Worm (Caenorhabditis elegans) whole organism, mixed stage, embryonic: ENCODE measurements around the gene F47D12.7.

Experiments
- M03D4.4 ChIP-seq: sonication (generic microtip); optimal IDR thresholded peaks from 2 replicates; lab custom pipeline; 2017; ENCODE audit warnings: mild to moderate bottlenecking, missing genetic modification characterization, missing compliant biosample characterization
- blmp-1 ChIP-seq: fragments of 150-350 bp; optimal IDR thresholded peaks from 2 replicates; lab custom pipeline; 2014; ENCODE audit warnings: missing biosample characterization, missing genetic modification characterization
- ceh-39 ChIP-seq: fragments of 150-350 bp; optimal IDR thresholded peaks from 2 replicates; lab custom pipeline; 2014; ENCODE audit warnings: missing biosample characterization, missing genetic modification characterization
- ceh-43 ChIP-seq: fragments of 200-800 bp; sonication (Bioruptor generic); optimal IDR thresholded peaks from 2 replicates; lab custom pipeline; 2018; ENCODE audit warnings: mild to moderate bottlenecking, missing genetic modification characterization, moderate library complexity, missing compliant biosample characterization
- ceh-83 ChIP-seq: fragments of 200-800 bp; sonication (Bioruptor generic); optimal IDR thresholded peaks from 2 replicates; lab custom pipeline; 2018; ENCODE audit warnings: mild to moderate bottlenecking, missing genetic modification characterization, missing compliant biosample characterization
- ces-1 ChIP-seq: fragments of 150-350 bp; optimal IDR thresholded peaks from 2 replicates; lab custom pipeline; 2014; ENCODE audit warnings: missing biosample characterization, missing genetic modification reagents, missing genetic modification characterization
- cnd-1 ChIP-seq: fragments of 200-800 bp; sonication (Bioruptor generic); optimal IDR thresholded peaks from 2 replicates; lab custom pipeline; 2018; ENCODE audit warnings: mild to moderate bottlenecking, missing genetic modification characterization, missing compliant biosample characterization
- drap-1 ChIP-seq: fragments of 200-800 bp; sonication (Bioruptor generic); optimal IDR thresholded peaks from 3 replicates; lab custom pipeline; 2018; ENCODE audit warnings: mild to moderate bottlenecking, missing genetic modification characterization, missing compliant biosample characterization
- elt-1 ChIP-seq: sonication (generic microtip); optimal IDR thresholded peaks from 2 replicates; lab custom pipeline; 2017; ENCODE audit warnings: missing genetic modification characterization, mild to moderate bottlenecking, missing compliant biosample characterization, antibody characterized with exemption, moderate library complexity, borderline replicate concordance; ENCODE audit not compliant: insufficient read depth
- flh-1 ChIP-seq: fragments of 200-800 bp; sonication (Bioruptor generic); optimal IDR thresholded peaks from 2 replicates; lab custom pipeline; 2018; ENCODE audit warnings: mild to moderate bottlenecking, missing genetic modification characterization, moderate library complexity, missing compliant biosample characterization
- ham-2 ChIP-seq: fragments of 200-800 bp; sonication (Bioruptor generic); optimal IDR thresholded peaks from 2 replicates; lab custom pipeline; 2018; ENCODE audit warnings: mild to moderate bottlenecking, missing genetic modification characterization, missing compliant biosample characterization
- hlh-1 ChIP-seq: fragments of 150-350 bp; optimal IDR thresholded peaks from 2 replicates; lab custom pipeline; 2014; ENCODE audit warnings: missing biosample characterization, missing genetic modification reagents, missing genetic modification characterization
- lin-13 ChIP-seq: fragments of 150-350 bp; optimal IDR thresholded peaks from 2 replicates; lab custom pipeline; 2014; ENCODE audit warnings: missing biosample characterization, missing genetic modification characterization
- lin-32 ChIP-seq: fragments of 200-800 bp; sonication (Bioruptor generic); optimal IDR thresholded peaks from 2 replicates; lab custom pipeline; 2018; ENCODE audit warnings: mild to moderate bottlenecking, missing genetic modification characterization, missing compliant biosample characterization
- mep-1 ChIP-seq: fragments of 150-350 bp; optimal IDR thresholded peaks from 2 replicates; lab custom pipeline; 2017; ENCODE audit warnings: missing biosample characterization, missing genetic modification reagents, missing genetic modification characterization, inconsistent platforms
- mls-2 ChIP-seq: sonication (generic microtip); optimal IDR thresholded peaks from 2 replicates; lab custom pipeline; 2016; ENCODE audit warnings: mild to moderate bottlenecking, missing genetic modification characterization, moderate library complexity, missing compliant biosample characterization
- nhr-2 ChIP-seq: fragments of 150-350 bp; optimal IDR thresholded peaks from 2 replicates; lab custom pipeline; 2014; ENCODE audit warnings: missing biosample characterization, missing genetic modification characterization
- nhr-237 ChIP-seq: fragments of 150-350 bp; optimal IDR thresholded peaks from 2 replicates; lab custom pipeline; 2014; ENCODE audit warnings: missing biosample characterization, missing genetic modification characterization
- nhr-76 ChIP-seq: sonication (generic microtip); optimal IDR thresholded peaks from 2 replicates; lab custom pipeline; 2017; ENCODE audit warnings: missing biosample characterization, missing genetic modification characterization
- pha-4 ChIP-seq: fragments of 150-350 bp; optimal IDR thresholded peaks from 2 replicates; lab custom pipeline; 2018; ENCODE audit warnings: missing biosample characterization, missing genetic modification reagents, missing genetic modification characterization
- sem-2 ChIP-seq: fragments of 200-800 bp; sonication (Bioruptor generic); optimal IDR thresholded peaks from 2 replicates; lab custom pipeline; 2018; ENCODE audit warnings: mild to moderate bottlenecking, missing genetic modification characterization, missing compliant biosample characterization
- snpc-4 ChIP-seq: fragments of 150-350 bp; optimal IDR thresholded peaks from 2 replicates; lab custom pipeline; 2014; ENCODE audit warnings: missing biosample characterization, missing genetic modification characterization
- sptf-1 ChIP-seq: sonication (generic microtip); optimal IDR thresholded peaks from 2 replicates; lab custom pipeline; 2017; ENCODE audit warnings: mild to moderate bottlenecking, missing genetic modification characterization, moderate library complexity, missing compliant biosample characterization
- unc-120 ChIP-seq: sonication (generic microtip); optimal IDR thresholded peaks from 2 replicates; lab custom pipeline; 2017; ENCODE audit warnings: missing genetic modification characterization, missing compliant biosample characterization; ENCODE audit not compliant: poor library complexity, severe bottlenecking
- unc-39 ChIP-seq: fragments of 150-350 bp; optimal IDR thresholded peaks from 2 replicates; lab custom pipeline; 2014; ENCODE audit warnings: missing biosample characterization, missing genetic modification characterization
- unc-62 ChIP-seq: fragments of 150-350 bp; optimal IDR thresholded peaks from 2 replicates; lab custom pipeline; 2014; ENCODE audit warnings: missing biosample characterization, missing genetic modification reagents, missing genetic modification characterization
- zip-8 ChIP-seq: fragments of 150-350 bp; optimal IDR thresholded peaks from 2 replicates; lab custom pipeline; 2014; ENCODE audit warnings: missing biosample characterization, missing genetic modification characterization

The F47D12.7 gene

DNA sequence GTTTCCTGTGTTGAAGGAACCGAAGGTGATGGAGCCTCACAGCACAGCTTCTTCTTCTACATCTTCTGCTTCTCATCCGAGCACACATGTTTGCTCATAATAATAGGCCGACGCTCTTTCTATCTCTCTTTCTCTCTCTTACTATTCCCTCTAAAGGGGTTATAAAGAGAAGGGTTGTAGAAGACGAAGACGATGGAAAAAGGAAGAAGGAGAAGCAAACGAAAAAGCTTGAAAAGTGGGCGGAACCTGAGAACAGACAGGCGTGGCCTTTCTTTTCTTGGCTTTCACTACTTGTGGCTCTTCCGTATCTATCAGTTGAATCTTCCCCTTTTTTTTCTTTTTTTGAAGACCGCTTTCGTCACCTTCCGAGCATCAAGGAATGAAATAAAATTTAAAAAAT is 12.0 kb upstream of the F47D12.7 start:
- TF ChIP-seq blmp-1 (tag; lab: Kevin White, UChicago) (no peak), ces-1 (GFP tag; lab: Kevin White, UChicago) (peak; percentile 82)

ce11 chrIII:6303787-6304186 is 8.0 kb upstream of the F47D12.7 start:
- TF ChIP-seq snpc-4 (tag; lab: Kevin White, UChicago) (no peak), sptf-1 (no peak), drap-1 (GFP tag; lab: Kevin White, UChicago) (no peak), ham-2 (GFP tag; lab: Kevin White, UChicago) (no peak), zip-8 (tag; lab: Kevin White, UChicago) (no peak), nhr-2 (tag; lab: Kevin White, UChicago) (no peak), ceh-39 (no peak), lin-32 (no peak), unc-39 (no peak), M03D4.4 (no peak), unc-62 (GFP tag; lab: Kevin White, UChicago) (no peak), elt-1 (no peak), ces-1 (GFP tag; lab: Kevin White, UChicago) (no peak), flh-1 (GFP tag; lab: Kevin White, UChicago) (no peak), ceh-43 (GFP tag; lab: Kevin White, UChicago) (no peak), blmp-1 (tag; lab: Kevin White, UChicago) (no peak), mls-2 (tag; lab: Kevin White, UChicago) (no peak), nhr-76 (tag; lab: Kevin White, UChicago) (no peak), unc-120 (no peak)

ce11 chrIII:6303114-6303647 is 7.4 kb upstream of the F47D12.7 start, which contains the start of gene F47D12.9:
TSS of gene F47D12.9 (minus strand) at chrIII:6303380.
- TF ChIP-seq ceh-39 (no peak), lin-32 (no peak), pha-4 (tag; lab: Kevin White, UChicago) (peak; percentile 62), unc-120 (peak; percentile 20), hlh-1 (tag; lab: Kevin White, UChicago) (peak; percentile 53), lin-13 (tag; lab: Kevin White, UChicago) (peak; percentile 39), nhr-76 (tag; lab: Kevin White, UChicago) (no peak), sem-2 (GFP tag; lab: Kevin White, UChicago) (no peak), elt-1 (no peak), ces-1 (GFP tag; lab: Kevin White, UChicago) (peak; percentile 28), drap-1 (GFP tag; lab: Kevin White, UChicago) (no peak), ceh-83 (GFP tag; lab: Kevin White, UChicago) (no peak), unc-62 (GFP tag; lab: Kevin White, UChicago) (peak; percentile 10), mep-1 (tag; lab: Kevin White, UChicago) (peak; percentile 54)
- TF ChIP-seq, all 35 proteins: peak for 7

DNA sequence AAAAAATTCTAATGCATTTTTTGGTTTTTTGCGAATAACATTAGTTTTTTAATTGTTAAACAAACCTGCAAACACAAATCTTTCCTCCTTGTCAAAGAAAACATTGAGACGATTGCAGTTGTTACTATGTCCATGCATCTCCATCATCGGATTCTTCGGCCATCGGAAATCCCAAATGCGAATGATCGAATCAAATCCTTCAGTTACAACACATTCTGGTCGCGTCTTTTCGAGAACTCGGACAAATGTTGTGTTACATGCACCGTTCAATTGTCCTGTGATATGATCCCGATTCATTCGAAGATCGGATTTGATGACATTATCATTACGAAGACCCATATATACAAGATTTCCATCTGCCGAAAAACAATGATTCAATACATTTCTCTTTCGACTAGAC is 4.5 kb upstream of the F47D12.7 start:
- TF ChIP-seq unc-62 (GFP tag; lab: Kevin White, UChicago), result no peak
- TF ChIP-seq nhr-237, result no peak
- TF ChIP-seq pha-4 (tag; lab: Kevin White, UChicago), result no peak
- no peak for TF ChIP-seq zip-8 (tag; lab: Kevin White, UChicago)
- TF ChIP-seq ces-1 (GFP tag; lab: Kevin White, UChicago), result no peak
- no peak for TF ChIP-seq lin-13 (tag; lab: Kevin White, UChicago)
- TF ChIP-seq cnd-1 (tag; lab: Kevin White, UChicago), result no peak
- no peak for TF ChIP-seq sem-2 (GFP tag; lab: Kevin White, UChicago)
- TF ChIP-seq blmp-1 (tag; lab: Kevin White, UChicago), result no peak
- no peak for TF ChIP-seq nhr-76 (tag; lab: Kevin White, UChicago)
- no peak for TF ChIP-seq ceh-39
- TF ChIP-seq M03D4.4, result no peak
- TF ChIP-seq, all 35 proteins: peak for 0

DNA sequence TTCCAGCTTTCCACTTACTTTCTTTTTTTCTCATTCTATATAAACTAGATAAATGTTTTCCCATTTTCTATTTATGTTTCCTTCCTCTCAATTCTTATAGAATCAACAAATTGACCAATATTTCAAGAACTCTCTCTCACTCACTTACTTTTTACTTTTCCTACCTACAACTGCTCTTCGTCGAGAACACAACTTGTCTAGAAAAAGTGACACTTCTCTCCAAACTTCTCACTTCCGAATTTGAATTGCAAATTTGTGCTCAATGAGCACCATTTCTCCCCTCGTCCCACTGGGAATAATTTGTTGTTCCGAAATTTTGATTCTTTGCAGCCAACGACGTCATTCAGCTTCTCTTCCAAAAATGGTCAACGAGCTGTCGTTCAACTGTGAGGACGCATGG is 2.3 kb upstream of the F47D12.7 start, which contains the start of gene F47D12.3:
TSS of gene F47D12.3 (plus strand) at position 331 of the 400 bp plus-strand sequence.
- TF ChIP-seq ceh-43 (GFP tag; lab: Kevin White, UChicago) (no peak), nhr-237 (no peak), unc-62 (GFP tag; lab: Kevin White, UChicago) (no peak), cnd-1 (tag; lab: Kevin White, UChicago) (no peak), nhr-76 (tag; lab: Kevin White, UChicago) (no peak)
- TF ChIP-seq, all 35 proteins: peak for 0

ce11 chrIII:6297599-6297998 is 1.8 kb upstream of the F47D12.7 start:
- TF ChIP-seq ceh-39, result no peak
- no peak for TF ChIP-seq unc-39
- peak; percentile 33 for TF ChIP-seq ces-1 (GFP tag; lab: Kevin White, UChicago)
- no peak for TF ChIP-seq nhr-2 (tag; lab: Kevin White, UChicago)
